Fruit fly (Drosophila melanogaster) whole organism, embryonic: ENCODE results near the gene Blos4.

Experiments
- Atf6 ChIP-seq: fragments of 200-800 bp; sonication (Bioruptor generic); IDR thresholded peaks from 2 replicates; pipeline ENCODE4 v1.3.6; 2022; ENCODE audit warnings: missing biosample characterization, missing genetic modification characterization
- Bgb ChIP-seq: fragments of 200-800 bp; sonication (Bioruptor generic); IDR thresholded peaks from 2 replicates; pipeline ENCODE4 v1.3.6; 2022; ENCODE audit warnings: missing biosample characterization, missing genetic modification characterization; ENCODE audit not compliant: partially characterized antibody
- CG11695 ChIP-seq: fragments of 200-800 bp; sonication (Bioruptor generic); IDR thresholded peaks from 3 replicates; pipeline ENCODE4 v1.3.6; 2022; ENCODE audit warnings: missing biosample characterization, missing genetic modification characterization
- CG13424 ChIP-seq: fragments of 200-800 bp; sonication (Bioruptor generic); optimal IDR thresholded peaks from 2 replicates; lab custom pipeline; 2019; ENCODE audit warnings: missing biosample characterization, mild to moderate bottlenecking, missing genetic modification characterization, moderate library complexity
- CG13624 ChIP-seq: fragments of 200-800 bp; sonication (Bioruptor generic); optimal IDR thresholded peaks from 2 replicates; lab custom pipeline; 2016; ENCODE audit warnings: missing biosample characterization, missing genetic modification characterization
- CG1529 ChIP-seq: fragments of 200-800 bp; sonication (Bioruptor generic); optimal IDR thresholded peaks from 3 replicates; lab custom pipeline; 2018; ENCODE audit warnings: missing biosample characterization, missing genetic modification characterization
- CG15696 ChIP-seq: fragments of 200-800 bp; sonication (Bioruptor generic); optimal IDR thresholded peaks from 2 replicates; lab custom pipeline; 2019; ENCODE audit warnings: missing biosample characterization, mild to moderate bottlenecking, missing genetic modification characterization, moderate library complexity
- CG17328 ChIP-seq: fragments of 200-800 bp; sonication (Bioruptor generic); IDR thresholded peaks from 2 replicates; pipeline ENCODE4 v1.3.6; 2022; ENCODE audit warnings: missing biosample characterization, missing genetic modification characterization
- CG1792 ChIP-seq: fragments of 200-800 bp; sonication (Bioruptor generic); optimal IDR thresholded peaks from 2 replicates; lab custom pipeline; 2016; ENCODE audit warnings: missing biosample characterization, missing genetic modification characterization
- CG18262 ChIP-seq: fragments of 200-800 bp; optimal IDR thresholded peaks from 3 replicates; lab custom pipeline; 2019; ENCODE audit warnings: missing biosample characterization, mild to moderate bottlenecking, missing genetic modification characterization, moderate library complexity
- CG30020 ChIP-seq: fragments of 200-800 bp; optimal IDR thresholded peaks from 2 replicates; lab custom pipeline; 2019; ENCODE audit warnings: missing biosample characterization, mild to moderate bottlenecking, missing genetic modification characterization, moderate library complexity
- CG33557 ChIP-seq: fragments of 200-800 bp; sonication (Bioruptor generic); optimal IDR thresholded peaks from 2 replicates; lab custom pipeline; 2019; ENCODE audit warnings: missing biosample characterization, mild to moderate bottlenecking, missing genetic modification characterization, moderate library complexity
- CG6683 ChIP-seq: fragments of 200-800 bp; sonication (Bioruptor generic); optimal IDR thresholded peaks from 2 replicates; lab custom pipeline; 2017; ENCODE audit warnings: missing biosample characterization, mild to moderate bottlenecking, missing genetic modification characterization, missing genetic modification reagents
- CG7271 ChIP-seq: fragments of 200-800 bp; sonication (Bioruptor generic); optimal IDR thresholded peaks from 2 replicates; lab custom pipeline; 2018; ENCODE audit warnings: missing biosample characterization, mild to moderate bottlenecking, missing genetic modification characterization, moderate library complexity
- Camta ChIP-seq: fragments of 200-800 bp; sonication (Bioruptor generic); optimal IDR thresholded peaks from 2 replicates; lab custom pipeline; 2016; ENCODE audit warnings: missing biosample characterization, missing genetic modification characterization
- Deaf1 ChIP-seq: fragments of 200-800 bp; optimal IDR thresholded peaks from 3 replicates; lab custom pipeline; 2019; ENCODE audit warnings: missing biosample characterization, mild to moderate bottlenecking, missing genetic modification characterization, moderate library complexity
- Doc2 ChIP-seq: fragments of 200-800 bp; sonication (Bioruptor generic); IDR thresholded peaks from 2 replicates; pipeline ENCODE4 v1.3.6; 2022; ENCODE audit warnings: missing biosample characterization, missing genetic modification characterization
- Eip74EF ChIP-seq, 2 experiments: fragments of 200-800 bp in 1 of 2; fragments of >200 bp in 1 of 2; sonication (Bioruptor generic) in 1 of 2; optimal IDR thresholded peaks; 2 replicates each; lab custom pipeline; 2017 to 2019; ENCODE audit warnings: missing biosample characterization in 2 of 2, missing genetic modification characterization in 2 of 2, mild to moderate bottlenecking in 1 of 2, moderate library complexity in 1 of 2
- GATAe ChIP-seq: fragments of 200-800 bp; sonication (Bioruptor generic); conservative IDR thresholded peaks from 2 replicates; pipeline ENCODE4 v1.3.6; 2022; ENCODE audit warnings: missing biosample characterization, missing genetic modification characterization
- HLH3B ChIP-seq: fragments of 200-800 bp; sonication (Bioruptor generic); IDR thresholded peaks from 2 replicates; pipeline ENCODE4 v1.3.6; 2022; ENCODE audit warnings: missing biosample characterization, missing genetic modification characterization
- Lim3 ChIP-seq: fragments of 200-800 bp; sonication (Bioruptor generic); IDR thresholded peaks from 2 replicates; pipeline ENCODE4 v1.3.6; 2022; ENCODE audit warnings: missing biosample characterization, missing genetic modification characterization
- MESR4 ChIP-seq: fragments of 200-800 bp; sonication (Bioruptor generic); optimal IDR thresholded peaks from 2 replicates; lab custom pipeline; 2018; ENCODE audit warnings: missing biosample characterization, mild to moderate bottlenecking, missing genetic modification characterization, moderate library complexity
- MTF-1 ChIP-seq: fragments of 200-800 bp; sonication (Bioruptor generic); optimal IDR thresholded peaks from 2 replicates; lab custom pipeline; 2018; ENCODE audit warnings: missing biosample characterization, mild to moderate bottlenecking, missing genetic modification characterization, borderline replicate concordance
- Med ChIP-seq: fragments of 200-800 bp; sonication (Bioruptor generic); peaks from one replicate; lab custom pipeline; 2016; ENCODE audit warnings: missing biosample characterization, missing genetic modification characterization, mild to moderate bottlenecking, inconsistent platforms, moderate library complexity
- PHDP ChIP-seq: fragments of 200-800 bp; sonication (Bioruptor generic); optimal IDR thresholded peaks from 3 replicates; lab custom pipeline; 2018; ENCODE audit warnings: missing biosample characterization, mild to moderate bottlenecking, missing genetic modification characterization, moderate library complexity
- Ptx1 ChIP-seq: fragments of 200-800 bp; sonication (Bioruptor generic); IDR thresholded peaks from 2 replicates; pipeline ENCODE4 v1.3.6; 2022; ENCODE audit warnings: missing biosample characterization, missing genetic modification characterization
- Six4 ChIP-seq: fragments of 200-800 bp; sonication (Bioruptor generic); optimal IDR thresholded peaks from 2 replicates; lab custom pipeline; 2016; ENCODE audit warnings: missing biosample characterization, missing genetic modification characterization
- Sox100B ChIP-seq: fragments of 200-800 bp; sonication (Bioruptor generic); optimal IDR thresholded peaks from 3 replicates; lab custom pipeline; 2018; ENCODE audit warnings: missing biosample characterization, mild to moderate bottlenecking, missing genetic modification characterization
- al ChIP-seq: fragments of 200-800 bp; sonication (Bioruptor generic); IDR thresholded peaks from 2 replicates; pipeline ENCODE4 v1.3.6; 2022; ENCODE audit warnings: missing biosample characterization, missing genetic modification characterization
- aop ChIP-seq: fragments of 200-800 bp; sonication (Bioruptor generic); IDR thresholded peaks from 2 replicates; pipeline ENCODE4 v1.3.6; 2022; ENCODE audit warnings: missing biosample characterization, missing genetic modification characterization
- bsh ChIP-seq, 2 experiments: fragments of 200-800 bp; sonication (Bioruptor generic); optimal IDR thresholded peaks; 2 replicates each; lab custom pipeline; 2017 to 2018; ENCODE audit warnings: mild to moderate bottlenecking in 2 of 2, missing biosample characterization in 2 of 2, missing genetic modification characterization in 2 of 2, moderate library complexity in 1 of 2
- cas ChIP-seq: fragments of 200-800 bp; sonication (Bioruptor generic); IDR thresholded peaks from 2 replicates; pipeline ENCODE4 v1.3.6; 2022; ENCODE audit warnings: missing biosample characterization, missing genetic modification characterization
- chif ChIP-seq, 2 experiments: fragments of 200-800 bp; sonication (Bioruptor generic); optimal IDR thresholded peaks; 3 replicates each; lab custom pipeline; 2016; ENCODE audit warnings: missing biosample characterization in 2 of 2, missing genetic modification characterization in 2 of 2
- dimm ChIP-seq: fragments of 200-800 bp; sonication (Bioruptor generic); IDR thresholded peaks from 2 replicates; pipeline ENCODE4 v1.3.6; 2022; ENCODE audit warnings: missing biosample characterization, missing genetic modification characterization
- emc ChIP-seq: fragments of 200-800 bp; sonication (Bioruptor generic); optimal IDR thresholded peaks from 2 replicates; lab custom pipeline; 2016; ENCODE audit warnings: missing biosample characterization, missing genetic modification characterization
- eve ChIP-seq, 2 experiments: fragments of >200 bp; optimal IDR thresholded peaks; 2 replicates each; lab custom pipeline; 2017; ENCODE audit warnings: missing biosample characterization in 2 of 2, missing genetic modification characterization in 2 of 2
- grau ChIP-seq: fragments of 200-800 bp; optimal IDR thresholded peaks from 3 replicates; lab custom pipeline; 2019; ENCODE audit warnings: missing biosample characterization, mild to moderate bottlenecking, missing genetic modification characterization, moderate library complexity
- kay ChIP-seq: fragments of 200-800 bp; sonication (Bioruptor generic); optimal IDR thresholded peaks from 2 replicates; lab custom pipeline; 2016; ENCODE audit warnings: missing biosample characterization, missing genetic modification characterization
- ken ChIP-seq: fragments of 200-800 bp; sonication (Bioruptor generic); IDR thresholded peaks from 3 replicates; pipeline ENCODE4 v1.3.6; 2022; ENCODE audit warnings: missing biosample characterization, missing genetic modification characterization
- knrl ChIP-seq: fragments of 200-800 bp; sonication (Bioruptor generic); IDR thresholded peaks from 3 replicates; pipeline ENCODE4 v1.3.6; 2022; ENCODE audit warnings: missing biosample characterization, missing genetic modification characterization; ENCODE audit not compliant: partially characterized antibody
- lab ChIP-seq: fragments of 200-800 bp; sonication (Bioruptor generic); optimal IDR thresholded peaks from 3 replicates; lab custom pipeline; 2017; ENCODE audit warnings: missing biosample characterization, missing genetic modification characterization, mild to moderate bottlenecking, moderate library complexity, missing genetic modification reagents
- sima ChIP-seq: fragments of 200-800 bp; sonication (Bioruptor generic); optimal IDR thresholded peaks from 2 replicates; lab custom pipeline; 2016; ENCODE audit warnings: missing biosample characterization, missing genetic modification characterization
- slbo ChIP-seq: fragments of 200-800 bp; sonication (Bioruptor generic); IDR thresholded peaks from 2 replicates; pipeline ENCODE4 v1.3.6; 2022; ENCODE audit warnings: missing biosample characterization, missing genetic modification characterization
- tio ChIP-seq: fragments of 200-800 bp; sonication (Bioruptor generic); optimal IDR thresholded peaks from 2 replicates; lab custom pipeline; 2017; ENCODE audit warnings: missing biosample characterization, missing genetic modification characterization, inconsistent platforms
- ttk ChIP-seq: fragments of 200-800 bp; sonication (Bioruptor generic); IDR thresholded peaks from 2 replicates; pipeline ENCODE4 v2.1.2; 2022; ENCODE audit warnings: missing biosample characterization, missing genetic modification characterization
- vvl ChIP-seq: fragments of 200-800 bp; sonication (Bioruptor generic); IDR thresholded peaks from 2 replicates; pipeline ENCODE4 v1.3.6; 2022; ENCODE audit warnings: missing biosample characterization, missing genetic modification characterization

The Blos4 gene

DNA sequence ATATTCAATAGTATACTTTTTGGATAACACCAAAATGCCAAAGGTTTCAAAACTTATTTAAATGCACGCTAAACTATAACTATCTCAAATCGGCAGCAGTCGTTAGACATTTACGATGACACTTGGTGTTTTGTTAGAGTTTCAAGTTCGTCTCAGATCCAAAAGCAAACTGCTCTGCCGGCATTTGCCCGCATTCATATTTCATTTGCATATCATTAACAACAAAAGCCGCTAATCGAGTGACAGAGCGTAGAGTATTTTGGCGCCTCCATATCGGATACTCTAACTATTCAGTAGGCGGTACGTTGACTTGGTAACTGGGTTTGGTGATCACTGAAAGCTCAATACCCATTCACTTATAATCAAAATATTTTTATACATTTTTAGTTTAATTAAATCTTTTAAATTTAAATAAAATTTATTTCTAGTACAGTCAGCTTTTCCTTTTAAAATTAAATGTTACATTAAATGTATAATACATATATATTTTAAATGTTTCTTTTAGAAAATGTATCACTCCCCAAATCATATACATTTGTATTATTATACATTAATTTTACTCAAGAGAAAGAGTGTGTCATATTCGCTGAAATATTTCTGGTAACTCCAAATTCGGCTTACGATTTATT lies 14.4 kb downstream of the Blos4 start (continued):
- TF ChIP-seq CG1792 (GFP tag; lab: Kevin White, UChicago) (no peak), PHDP (tag; lab: Kevin White, UChicago) (peak; percentile 55), Ptx1 (GFP tag; lab: Robert Waterston, UW) (peak; percentile 45; the same call in 1 of the 2 replicates), GATAe (GFP tag; lab: Robert Waterston, UW) (no peak), Doc2 (no peak), MTF-1 (no peak), HLH3B (GFP tag; lab: Robert Waterston, UW) (peak; percentile 23; the same call in 1 of the 2 replicates), Atf6 (GFP tag; lab: Robert Waterston, UW) (no peak), dimm (GFP tag; lab: Robert Waterston, UW) (no peak), slbo (GFP tag; lab: Robert Waterston, UW) (peak; percentile 58; the same call in 1 of the 2 replicates), kay (GFP tag; lab: Kevin White, UChicago) (no peak), CG15696 (tag; lab: Kevin White, UChicago) (peak; percentile 16), Deaf1 (tag; lab: Kevin White, UChicago) (peak; percentile 39), tio (GFP tag; lab: Kevin White, UChicago) (no peak), cas (GFP tag; lab: Robert Waterston, UW) (no peak), chif (GFP tag; optimal IDR thresholded peaks at IDR 0.05; lab: Kevin White, UChicago) (no peak), aop (GFP tag; lab: Robert Waterston, UW) (no peak), ken (no peak), Lim3 (GFP tag; lab: Robert Waterston, UW) (no peak), CG33557 (GFP tag; lab: Kevin White, UChicago) (no peak), Eip74EF (GFP tag; optimal IDR thresholded peaks at IDR 0.05; lab: Kevin White, UChicago) (peak in 1 of 2 experiments; percentile 53), Med (GFP tag; lab: Kevin White, UChicago) (peak; percentile 51), Camta (GFP tag; lab: Kevin White, UChicago) (no peak), emc (no peak), eve (GFP tag; optimal IDR thresholded peaks at IDR 0.05; lab: Kevin White, UChicago) (no peak), Bgb (GFP tag; lab: Robert Waterston, UW) (0 out of 2 replicates have a peak, but pooled peaks have one; percentile 19), CG1529 (no peak), CG6683 (GFP tag; lab: Kevin White, UChicago) (peak; percentile 30), CG30020 (peak; percentile 4), lab (peak; percentile 42), CG13424 (peak; percentile 75), CG13624 (GFP tag; lab: Kevin White, UChicago) (no peak), vvl (GFP tag; lab: Robert Waterston, UW) (peak; percentile 80), grau (tag; lab: Kevin White, UChicago) (peak; percentile 74), CG17328 (GFP tag; lab: Robert Waterston, UW) (no peak), Six4 (GFP tag; lab: Kevin White, UChicago) (peak; percentile 5), CG18262 (tag; lab: Kevin White, UChicago) (peak; percentile 68), al (GFP tag; lab: Robert Waterston, UW) (peak; percentile 39; the same call in 1 of the 2 replicates), CG11695 (peak; percentile 43; the same call in 1 of the 3 replicates), MESR4 (GFP tag; lab: Kevin White, UChicago) (no peak), bsh (GFP tag; optimal IDR thresholded peaks at IDR 0.05; lab: Kevin White, UChicago) (peak in 1 of 2 experiments; percentile 37), ttk (GFP tag; lab: Robert Waterston, UW) (0 out of 2 replicates have a peak, but pooled peaks have one; percentile 12), sima (GFP tag; lab: Kevin White, UChicago) (no peak), knrl (no peak), CG7271 (tag; lab: Kevin White, UChicago) (no peak), Sox100B (peak; percentile 79)
- TF ChIP-seq, all 482 proteins: peak for 123
